Fruit fly (Drosophila melanogaster): Measurements from ENCODE around the gene mAcon1.

Gene mAcon1

dm6 chr2L:21218240-21218911 lies 50.0 kb downstream of the mAcon1 start, which contains the start of gene CG8679:
Gene CG8679 (minus strand): TSS chr2L:21218544.
- no peak for TF ChIP-seq CG17801 (GFP tag; optimal IDR thresholded peaks at IDR 0.05; ENCODE audit: partially characterized antibody)

- TF ChIP-seq CG17801 (GFP tag; optimal IDR thresholded peaks at IDR 0.05; ENCODE audit: partially characterized antibody) = peak; percentile 1
Measured at dm6 chr2L:21218912-21219246, 50.5 kb downstream of the mAcon1 start.

DNA sequence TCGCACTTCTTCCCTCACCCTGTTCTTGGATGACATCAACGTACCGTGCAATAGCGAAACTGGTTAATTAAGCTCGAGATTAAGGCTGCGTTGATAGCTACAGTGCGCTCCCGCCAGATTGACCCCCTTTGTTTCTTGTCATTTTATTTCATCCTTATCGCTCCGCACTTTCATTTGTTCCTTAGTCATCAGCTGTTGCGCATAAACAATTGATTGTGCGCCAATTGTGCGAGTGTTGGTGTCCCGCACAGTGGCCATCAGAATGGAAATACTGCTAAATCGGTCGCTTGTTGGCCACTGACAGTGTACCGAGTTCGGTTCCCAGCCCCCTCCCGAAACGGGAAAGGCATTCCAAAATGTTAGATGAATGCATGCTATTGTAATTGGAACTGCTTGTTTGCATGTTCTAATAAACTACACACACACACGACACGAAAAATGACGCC lies 51.3 kb downstream of the mAcon1 start:
- TF ChIP-seq CG17801 (GFP tag; optimal IDR thresholded peaks at IDR 0.05; ENCODE audit: partially characterized antibody) = no peak

DNA sequence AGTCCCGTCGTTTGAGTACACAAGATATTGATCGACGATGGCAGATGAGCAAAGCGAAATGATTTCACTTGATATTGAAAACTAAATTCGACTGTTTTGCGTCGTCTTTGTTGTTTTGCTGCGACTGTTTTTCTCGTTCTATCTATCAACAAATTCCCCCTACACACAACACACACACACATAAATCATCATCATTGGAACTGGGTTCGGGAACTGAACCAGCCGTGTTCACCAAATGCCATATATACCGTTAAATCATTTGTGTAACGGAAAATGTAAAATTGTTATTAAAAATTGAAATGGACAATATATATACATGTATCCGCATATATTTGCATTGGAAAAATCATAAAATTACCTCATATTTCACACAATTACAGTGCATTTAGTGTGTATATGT lies 52.0 kb downstream of the mAcon1 start, which contains the start of gene Atg18b:
TSS of gene Atg18b (minus strand) at position 177 of the 400 bp plus-strand sequence.
- TF ChIP-seq CG17801 (GFP tag; optimal IDR thresholded peaks at IDR 0.05; ENCODE audit: partially characterized antibody) = no peak

- TF ChIP-seq CG17801 (GFP tag; optimal IDR thresholded peaks at IDR 0.05; ENCODE audit: partially characterized antibody) = no peak
Measured at dm6 chr2L:21221114-21221578, 52.8 kb downstream of the mAcon1 start, which contains the start of gene CG8677. Gene CG8677 (plus strand): TSS chr2L:21221312.

DNA sequence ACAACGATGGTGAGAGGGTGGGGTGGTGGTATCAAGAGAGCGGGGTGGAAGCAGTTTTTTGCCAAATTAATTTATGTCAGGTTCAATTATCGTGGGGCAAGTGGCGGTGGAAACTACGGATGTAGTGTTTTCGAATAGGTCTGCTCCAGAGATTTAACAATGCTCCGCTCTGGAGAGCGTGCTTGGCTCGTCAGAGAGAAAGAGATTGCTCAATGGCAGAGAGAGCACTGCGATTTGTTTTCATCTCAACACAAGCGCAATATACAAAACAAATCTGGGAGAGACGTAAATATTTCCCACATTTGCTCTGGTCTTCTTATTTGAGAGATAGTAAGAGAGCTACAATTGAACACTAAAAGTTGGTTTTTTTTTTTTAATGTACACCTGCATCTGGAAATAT lies 53.4 kb downstream of the mAcon1 start:
- TF ChIP-seq CG17801 (GFP tag; optimal IDR thresholded peaks at IDR 0.05; ENCODE audit: partially characterized antibody) = no peak

Measured in ovary, adult (tissue).